Worm (Caenorhabditis elegans) whole organism, L4/young adult: Measurements from ENCODE around the gene spsb-2.

Source experiments
- W03F9.2 ChIP-seq: fragments of 150-350 bp; optimal IDR thresholded peaks from 2 replicates; lab custom pipeline; 2014; ENCODE audit warnings: missing biosample characterization, missing genetic modification characterization
- dao-5 ChIP-seq: sonication (generic microtip); optimal IDR thresholded peaks from 2 replicates; lab custom pipeline; 2016; ENCODE audit warnings: missing genotype, missing genetic modification characterization, moderate library complexity, missing compliant biosample characterization
- him-1 ChIP-seq: sonication (generic microtip); optimal IDR thresholded peaks from 2 replicates; lab custom pipeline; 2016; ENCODE audit warnings: missing genotype, missing genetic modification reagents, missing genetic modification characterization, missing compliant biosample characterization

- no peak for TF ChIP-seq dao-5
- no peak for TF ChIP-seq him-1 (tag; lab: Kevin White, UChicago)
- TF ChIP-seq W03F9.2: no peak
Measured at ce11 chrII:15213732-15214131, 16.4 kb upstream of the spsb-2 start.
